Worm (Caenorhabditis elegans) whole organism, late embryonic: Measurements from ENCODE around the gene F14F9.4.

Experiments
- ama-1 ChIP-seq: fragments of 150-350 bp; optimal IDR thresholded peaks from 2 replicates; lab custom pipeline; 2014
- ceh-24 ChIP-seq: sonication (generic microtip); optimal IDR thresholded peaks from 2 replicates; lab custom pipeline; 2016; ENCODE audit warnings: mild to moderate bottlenecking, missing genetic modification characterization, missing compliant biosample characterization
- ceh-31 ChIP-seq: sonication (generic microtip); optimal IDR thresholded peaks from 2 replicates; lab custom pipeline; 2016; ENCODE audit warnings: missing genetic modification characterization, missing compliant biosample characterization
- ceh-45 ChIP-seq: fragments of 200-800 bp; sonication (Bioruptor generic); IDR thresholded peaks from 2 replicates; pipeline ENCODE4 v1.3.6; 2022; ENCODE audit warnings: missing genetic modification reagents, missing genetic modification characterization, missing compliant biosample characterization
- ceh-9 ChIP-seq: sonication (generic microtip); optimal IDR thresholded peaks from 2 replicates; lab custom pipeline; 2016; ENCODE audit warnings: mild to moderate bottlenecking, missing genetic modification characterization, inconsistent platforms, missing compliant biosample characterization
- dmd-4 ChIP-seq: sonication (generic microtip); optimal IDR thresholded peaks from 2 replicates; lab custom pipeline; 2016; ENCODE audit warnings: borderline replicate concordance, missing genetic modification characterization, missing compliant biosample characterization
- dve-1 ChIP-seq: sonication (generic microtip); optimal IDR thresholded peaks from 2 replicates; lab custom pipeline; 2017; ENCODE audit warnings: antibody characterized with exemption, mild to moderate bottlenecking, missing genetic modification characterization, missing compliant biosample characterization
- elt-2 ChIP-seq: sonication (generic microtip); optimal IDR thresholded peaks from 2 replicates; lab custom pipeline; 2016; ENCODE audit warnings: missing genetic modification reagents, missing genetic modification characterization, missing compliant biosample characterization
- lin-11 ChIP-seq: fragments of 200-800 bp; sonication (Bioruptor generic); optimal IDR thresholded peaks from 2 replicates; lab custom pipeline; 2018; ENCODE audit warnings: mild to moderate bottlenecking, missing genetic modification characterization, missing compliant biosample characterization
- mec-3 ChIP-seq: sonication (generic microtip); optimal IDR thresholded peaks from 2 replicates; lab custom pipeline; 2016; ENCODE audit warnings: borderline replicate concordance, missing genetic modification characterization, missing compliant biosample characterization
- nfya-1 ChIP-seq: sonication (generic microtip); optimal IDR thresholded peaks from 2 replicates; lab custom pipeline; 2017; ENCODE audit warnings: missing genetic modification characterization, mild to moderate bottlenecking, missing compliant biosample characterization, antibody characterized with exemption, moderate library complexity
- rnt-1 ChIP-seq: sonication (generic microtip); optimal IDR thresholded peaks from 2 replicates; lab custom pipeline; 2016; ENCODE audit warnings: missing genetic modification characterization, missing compliant biosample characterization
- sox-2 ChIP-seq: fragments of 200-800 bp; sonication (Bioruptor generic); IDR thresholded peaks from 2 replicates; pipeline ENCODE4 v1.3.6; 2022; ENCODE audit warnings: missing genetic modification reagents, missing genetic modification characterization, missing compliant biosample characterization

- TF ChIP-seq lin-11 (tag; lab: Kevin White, UChicago) (no peak), ama-1 (no peak), nfya-1 (tag; lab: Kevin White, UChicago) (no peak), dve-1 (tag; lab: Kevin White, UChicago) (no peak), dmd-4 (tag; lab: Kevin White, UChicago) (no peak), sox-2 (GFP tag; lab: Robert Waterston, UW) (no peak), ceh-45 (GFP tag; lab: Robert Waterston, UW) (no peak), rnt-1 (tag; lab: Kevin White, UChicago) (no peak), ceh-24 (no peak), elt-2 (tag; lab: Kevin White, UChicago) (no peak), ceh-31 (tag; lab: Kevin White, UChicago) (no peak), mec-3 (tag; lab: Kevin White, UChicago) (no peak), ceh-9 (tag; lab: Kevin White, UChicago) (no peak)
Measured at ce11 chrV:5146394-5146793, 13.9 kb downstream of the F14F9.4 start, which contains the start of gene F14F9.6.
